Worm (Caenorhabditis elegans) whole organism, midembryonic: ENCODE results near the gene mrps-11.

Experiments used
- med-1 ChIP-seq: sonication (generic microtip); optimal IDR thresholded peaks from 2 replicates; lab custom pipeline; 2017; ENCODE audit warnings: missing genetic modification characterization, mild to moderate bottlenecking, missing compliant biosample characterization, antibody characterized with exemption, missing genetic modification reagents; ENCODE audit not compliant: insufficient read depth
- ztf-23 ChIP-seq: fragments of 200-800 bp; sonication (Bioruptor generic); IDR thresholded peaks from 2 replicates; pipeline ENCODE4 v1.3.6; 2022; ENCODE audit warnings: missing genetic modification reagents, missing genetic modification characterization, missing compliant biosample characterization

DNA sequence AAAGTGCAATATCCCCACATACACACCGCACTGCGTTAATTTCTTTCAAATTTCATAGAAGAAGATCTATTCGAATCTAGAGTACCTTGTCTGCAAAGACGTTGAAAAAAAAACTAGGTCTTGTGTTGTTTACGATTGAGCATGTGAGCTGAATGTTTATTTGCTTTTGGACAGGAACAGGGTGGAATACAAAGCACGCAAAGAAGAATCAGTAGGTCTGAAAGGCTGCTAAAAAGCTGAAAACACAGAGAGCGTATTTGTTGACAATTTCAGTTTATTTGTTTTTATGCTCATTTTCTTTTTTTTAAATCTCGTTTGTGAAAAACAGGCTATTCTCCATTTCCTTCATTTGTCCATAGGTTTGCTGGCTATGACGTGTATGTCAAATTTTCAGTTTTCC lies 40.5 kb upstream of the mrps-11 start:
- TF ChIP-seq med-1 (GFP tag; lab: Kevin White, UChicago) (no peak), ztf-23 (GFP tag; lab: Robert Waterston, UW) (no peak)
